Fruit fly (Drosophila melanogaster): ENCODE measurements around the gene HIP.

HIP gene

DNA sequence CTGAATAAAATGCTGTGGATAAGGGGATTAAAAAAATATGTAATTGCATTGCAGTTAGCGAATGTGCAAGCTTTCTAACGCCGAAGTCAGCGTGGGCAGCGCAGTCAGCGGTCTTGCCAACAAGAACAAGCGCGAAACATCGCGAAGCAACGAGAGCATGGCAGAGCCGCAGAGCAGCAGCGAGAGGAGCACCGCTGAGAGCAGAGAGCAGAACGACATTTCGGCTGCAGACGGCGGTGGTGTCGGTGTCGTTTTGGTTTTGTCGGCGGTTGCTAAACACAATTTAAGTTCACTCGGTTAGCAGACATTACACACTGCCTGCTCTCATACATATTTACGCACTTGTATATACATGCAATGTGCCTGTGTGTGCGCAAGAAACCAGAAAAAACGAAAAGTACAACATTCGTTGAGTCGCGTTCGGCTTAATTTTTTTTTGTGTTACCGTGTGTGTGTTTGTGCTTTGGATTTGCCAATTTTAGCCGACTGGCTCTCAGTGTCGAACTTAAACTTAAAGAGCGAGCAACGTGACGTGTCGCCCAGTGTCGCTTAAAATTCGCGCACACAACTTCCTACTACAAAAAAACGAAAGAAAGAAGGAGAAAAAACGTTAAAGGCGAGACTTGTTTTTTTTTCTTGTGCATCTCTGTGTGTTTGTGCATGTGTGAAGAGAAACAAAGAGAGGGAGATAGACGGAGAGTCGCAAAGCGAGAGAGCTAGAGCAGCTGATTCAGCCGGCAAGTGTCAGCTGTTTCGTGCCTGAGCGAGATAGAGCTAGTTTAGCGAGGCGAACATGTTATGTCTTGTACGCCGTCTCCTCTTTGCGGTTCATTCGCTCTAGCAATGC lies 22.9 kb upstream of the HIP start (continued):
- TF ChIP-seq Oaz (GFP tag; IDR thresholded peaks at IDR 0.05) (no peak), CG2875 (GFP tag; optimal IDR thresholded peaks at IDR 0.05) (no peak), CG2199 (GFP tag; IDR thresholded peaks at IDR 0.05) (peak; percentile 18; the same call in 1 of the 3 replicates), maf-S (GFP tag; optimal IDR thresholded peaks at IDR 0.05) (no peak), CG16779 (GFP tag; IDR thresholded peaks at IDR 0.05) (no peak), mld (GFP tag; IDR thresholded peaks at IDR 0.05; ENCODE audit: partially characterized antibody) (no peak), CG13894 (tag; optimal IDR thresholded peaks at IDR 0.05) (peak; percentile 35), CG10431 (GFP tag; optimal IDR thresholded peaks at IDR 0.05) (no peak), CG5953 (GFP tag; IDR thresholded peaks at IDR 0.05) (no peak), Mrtf (GFP tag; IDR thresholded peaks at IDR 0.05) (no peak), Sry-δ (GFP tag; optimal IDR thresholded peaks at IDR 0.05) (no peak), amos (GFP tag; IDR thresholded peaks at IDR 0.05; ENCODE audit: partially characterized antibody) (no peak; the same call in 1 of the 2 replicates), CG4404 (GFP tag; IDR thresholded peaks at IDR 0.05) (no peak), Atf3 (GFP tag; optimal IDR thresholded peaks at IDR 0.05) (no peak), Sox102F (GFP tag; optimal IDR thresholded peaks at IDR 0.05) (no peak), CG17186 (GFP tag; optimal IDR thresholded peaks at IDR 0.05) (no peak), gem (tag; optimal IDR thresholded peaks at IDR 0.05) (peak; percentile 20), HmgD (GFP tag; optimal IDR thresholded peaks at IDR 0.05) (no peak), croc (GFP tag; conservative IDR thresholded peaks at IDR 0.05) (no peak), CG18619 (GFP tag; optimal IDR thresholded peaks at IDR 0.05) (no peak), Abd-B (GFP tag; optimal IDR thresholded peaks at IDR 0.05) (no peak), vnd (GFP tag; IDR thresholded peaks at IDR 0.05; ENCODE audit: partially characterized antibody) (no peak), sens (GFP tag) (peak; percentile 58), slbo (GFP tag; IDR thresholded peaks at IDR 0.05) (no peak), CG8281 (tag; optimal IDR thresholded peaks at IDR 0.05) (no peak), kay (GFP tag; optimal IDR thresholded peaks at IDR 0.05) (no peak), CG9876 (GFP tag; optimal IDR thresholded peaks at IDR 0.05) (no peak), CG8290 (GFP tag; optimal IDR thresholded peaks at IDR 0.05) (no peak), CG8290 (tag; optimal IDR thresholded peaks at IDR 0.05) (peak in 1 of 2 experiments; percentile 10), CG2712 (tag; optimal IDR thresholded peaks at IDR 0.05) (no peak), Lpt (GFP tag; optimal IDR thresholded peaks at IDR 0.05) (no peak), CG15011 (GFP tag; optimal IDR thresholded peaks at IDR 0.05) (no peak), CG2116 (GFP tag; optimal IDR thresholded peaks at IDR 0.05) (no peak), CG33557 (GFP tag; optimal IDR thresholded peaks at IDR 0.05) (no peak), esg (GFP tag; conservative IDR thresholded peaks at IDR 0.05) (no peak), ara (GFP tag; IDR thresholded peaks at IDR 0.05) (no peak), Dip3 (GFP tag; optimal IDR thresholded peaks at IDR 0.05) (no peak), H15 (GFP tag; IDR thresholded peaks at IDR 0.05) (no peak), CG11504 (tag; optimal IDR thresholded peaks at IDR 0.05) (no peak), lmd (GFP tag; IDR thresholded peaks at IDR 0.05) (no peak), eyg (GFP tag; optimal IDR thresholded peaks at IDR 0.05) (no peak), fru (optimal IDR thresholded peaks at IDR 0.05) (no peak), sr (GFP tag; IDR thresholded peaks at IDR 0.05) (no peak), CG6175 (GFP tag; IDR thresholded peaks at IDR 0.05) (no peak), CoRest (tag; optimal IDR thresholded peaks at IDR 0.05) (no peak), Med (GFP tag) (peak; percentile 74), psq (GFP tag; optimal IDR thresholded peaks at IDR 0.05) (peak; percentile 72), CG15479 (GFP tag; optimal IDR thresholded peaks at IDR 0.05) (no peak), tgo (GFP tag; IDR thresholded peaks at IDR 0.05) (no peak), HLH54F (GFP tag; optimal IDR thresholded peaks at IDR 0.05) (no peak), CG12744 (GFP tag; optimal IDR thresholded peaks at IDR 0.05) (no peak), yki (optimal IDR thresholded peaks at IDR 0.05) (peak; percentile 42)
